Fruit fly (Drosophila melanogaster) whole organism, pupa: ENCODE measurements around the gene CG14326.
A peak's percentile ranks its signal among the peaks of the same experiment; 100 is the strongest.

ENCODE experiments used
- CG10348 ChIP-seq: fragments of 200-800 bp; sonication (Bioruptor generic); IDR thresholded peaks from 2 replicates; pipeline ENCODE4 v1.3.6; 2022; ENCODE audit warnings: missing biosample characterization, missing genetic modification characterization
- CG12605 ChIP-seq: fragments of 200-800 bp; sonication (Bioruptor generic); IDR thresholded peaks from 2 replicates; pipeline ENCODE4 v1.3.6; 2022; ENCODE audit warnings: missing biosample characterization, missing genetic modification characterization
- CG13204 ChIP-seq: fragments of 200-800 bp; sonication (Bioruptor generic); optimal IDR thresholded peaks from 2 replicates; lab custom pipeline; 2018; ENCODE audit warnings: missing biosample characterization, mild to moderate bottlenecking, missing genetic modification characterization, moderate library complexity
- CG14655 ChIP-seq: fragments of 200-800 bp; sonication (Bioruptor generic); optimal IDR thresholded peaks from 3 replicates; lab custom pipeline; 2017; ENCODE audit warnings: mild to moderate bottlenecking, missing biosample characterization, missing genetic modification reagents, missing genetic modification characterization
- CG15710 ChIP-seq: fragments of 200-800 bp; sonication (Bioruptor generic); optimal IDR thresholded peaks from 2 replicates; lab custom pipeline; 2018; ENCODE audit warnings: missing biosample characterization, mild to moderate bottlenecking, missing genetic modification characterization, moderate library complexity
- CG17806 ChIP-seq: fragments of 200-800 bp; sonication (Bioruptor generic); optimal IDR thresholded peaks from 2 replicates; lab custom pipeline; 2018; ENCODE audit warnings: missing biosample characterization, mild to moderate bottlenecking, missing genetic modification characterization, moderate library complexity
- CG32121 ChIP-seq: fragments of 200-800 bp; sonication (Bioruptor generic); IDR thresholded peaks from 2 replicates; pipeline ENCODE4 v1.3.6; 2022; ENCODE audit warnings: missing biosample characterization, missing genetic modification characterization
- CG34367 ChIP-seq: fragments of 200-800 bp; sonication (Bioruptor generic); optimal IDR thresholded peaks from 2 replicates; lab custom pipeline; 2018; ENCODE audit warnings: missing biosample characterization, mild to moderate bottlenecking, missing genetic modification characterization
- CG4496 ChIP-seq: fragments of 200-800 bp; sonication (Bioruptor generic); IDR thresholded peaks from 3 replicates; pipeline ENCODE4 v1.3.6; 2022; ENCODE audit warnings: missing biosample characterization, missing genetic modification characterization
- CG8159 ChIP-seq: fragments of 200-800 bp; sonication (Bioruptor generic); optimal IDR thresholded peaks from 3 replicates; lab custom pipeline; 2018; ENCODE audit warnings: missing biosample characterization, mild to moderate bottlenecking, missing genetic modification characterization, moderate library complexity
- CG8301 ChIP-seq: fragments of 200-800 bp; sonication (Bioruptor generic); optimal IDR thresholded peaks from 2 replicates; lab custom pipeline; 2018; ENCODE audit warnings: missing biosample characterization, mild to moderate bottlenecking, missing genetic modification characterization
- CG9948 ChIP-seq: fragments of 200-800 bp; sonication (Bioruptor generic); optimal IDR thresholded peaks from 2 replicates; lab custom pipeline; 2018; ENCODE audit warnings: missing biosample characterization, mild to moderate bottlenecking, missing genetic modification characterization, moderate library complexity
- D1 ChIP-seq: fragments of 200-800 bp; sonication (Bioruptor generic); optimal IDR thresholded peaks from 2 replicates; lab custom pipeline; 2018; ENCODE audit warnings: missing biosample characterization, mild to moderate bottlenecking, missing genetic modification characterization, moderate library complexity
- EcR ChIP-seq: fragments of 200-800 bp; sonication (Bioruptor generic); optimal IDR thresholded peaks from 3 replicates; lab custom pipeline; 2019; ENCODE audit warnings: missing biosample characterization, missing genetic modification characterization, mild to moderate bottlenecking, moderate library complexity, missing genetic modification reagents
- Ets98B ChIP-seq: fragments of 200-800 bp; sonication (Bioruptor generic); IDR thresholded peaks from 2 replicates; pipeline ENCODE4 v1.3.6; 2022; ENCODE audit warnings: missing biosample characterization, missing genetic modification characterization
- Pif1A ChIP-seq: fragments of 200-800 bp; sonication (Bioruptor generic); optimal IDR thresholded peaks from 3 replicates; lab custom pipeline; 2016; ENCODE audit warnings: missing biosample characterization, missing genetic modification characterization
- Pif1B ChIP-seq: fragments of 200-800 bp; sonication (Bioruptor generic); optimal IDR thresholded peaks from 3 replicates; lab custom pipeline; 2016; ENCODE audit warnings: missing biosample characterization, missing genetic modification characterization
- Snoo ChIP-seq: fragments of 200-800 bp; sonication (Bioruptor generic); optimal IDR thresholded peaks from 3 replicates; lab custom pipeline; 2017; ENCODE audit warnings: missing biosample characterization, mild to moderate bottlenecking, missing genetic modification characterization, inconsistent platforms
- fd96Ca ChIP-seq: fragments of 200-800 bp; sonication (Bioruptor generic); IDR thresholded peaks from 3 replicates; pipeline ENCODE4 v1.3.6; 2022; ENCODE audit warnings: missing biosample characterization, missing genetic modification characterization
- gl ChIP-seq: fragments of 200-800 bp; sonication (Bioruptor generic); optimal IDR thresholded peaks from 2 replicates; lab custom pipeline; 2018; ENCODE audit warnings: missing biosample characterization, mild to moderate bottlenecking, missing genetic modification characterization
- rn ChIP-seq: fragments of 200-800 bp; sonication (Bioruptor generic); IDR thresholded peaks from 2 replicates; pipeline ENCODE4 v1.3.6; 2022; ENCODE audit warnings: missing biosample characterization, missing genetic modification characterization

Gene CG14326

DNA sequence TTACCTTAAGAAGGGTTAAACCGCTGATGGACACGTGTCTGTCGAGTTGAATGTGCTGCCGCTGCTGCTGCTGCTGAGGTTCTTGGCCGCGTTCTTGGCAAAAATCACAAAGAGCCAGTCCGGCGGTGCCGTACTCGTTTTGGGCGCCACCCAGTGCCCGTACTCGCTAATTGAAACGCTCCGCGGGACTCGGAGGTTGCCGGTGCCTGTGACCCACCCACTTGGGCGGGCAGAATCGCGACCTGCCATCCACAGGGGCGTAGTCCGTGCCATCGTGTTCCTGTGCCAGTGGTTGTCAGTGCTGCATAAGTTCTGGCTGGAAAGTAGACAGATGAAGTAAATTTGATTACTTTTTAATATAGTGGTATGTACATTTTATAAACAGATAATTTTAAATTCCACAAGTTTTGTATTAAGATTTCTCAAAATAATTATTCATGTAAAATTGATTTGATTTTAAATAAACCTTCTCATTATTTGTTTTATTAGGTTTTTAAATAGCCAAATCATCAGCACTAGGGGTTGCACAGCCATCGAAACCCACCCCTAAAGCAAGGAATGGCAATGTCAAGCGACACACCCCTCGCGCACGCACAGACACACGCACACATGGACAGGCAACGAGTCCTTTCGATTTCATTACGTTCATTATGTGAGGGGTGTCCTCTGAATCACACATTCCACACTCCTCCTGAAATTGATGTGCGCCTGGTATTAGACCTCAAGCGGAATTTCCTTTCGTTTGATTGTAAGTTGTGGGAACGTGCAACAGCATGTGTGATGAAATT, 13.8 kb upstream of the CG14326 start:
- TF ChIP-seq Pif1A (GFP tag; lab: Kevin White, UChicago) (peak; percentile 4), CG13204 (GFP tag; lab: Kevin White, UChicago) (peak; percentile 66), EcR (peak; percentile 50), CG8159 (tag; lab: Kevin White, UChicago) (peak; percentile 15), CG4496 (0 out of 3 replicates have a peak, but pooled peaks have one; percentile 24), gl (no peak), CG9948 (tag; lab: Kevin White, UChicago) (no peak), CG8301 (no peak)

DNA sequence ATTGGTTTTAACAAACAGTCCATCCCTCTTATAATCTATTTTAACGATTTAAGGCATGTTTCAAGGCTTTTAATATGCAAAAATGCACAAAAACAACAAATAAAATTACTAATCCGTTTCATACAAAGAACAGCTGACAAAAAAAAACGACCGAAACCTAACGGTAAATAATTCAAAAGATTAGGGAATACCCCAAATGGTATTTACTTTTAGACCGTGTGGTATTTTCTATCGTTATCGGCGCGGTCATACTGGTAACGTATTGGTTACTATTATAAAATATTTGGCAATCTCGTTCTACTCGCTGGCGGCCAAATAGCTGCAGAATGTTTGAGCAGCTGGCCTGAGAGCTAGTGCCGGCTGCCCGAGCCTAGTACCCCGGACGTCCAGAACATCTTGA, 13.0 kb upstream of the CG14326 start, which contains the start of gene sll:
Gene sll, plus strand, starts transcription at position 235 of the 400 bp plus-strand sequence.
- TF ChIP-seq CG4496 = peak; percentile 9; the same call in 1 of the 3 replicates
- TF ChIP-seq rn = no peak
- no peak for TF ChIP-seq CG8159 (tag; lab: Kevin White, UChicago)

DNA sequence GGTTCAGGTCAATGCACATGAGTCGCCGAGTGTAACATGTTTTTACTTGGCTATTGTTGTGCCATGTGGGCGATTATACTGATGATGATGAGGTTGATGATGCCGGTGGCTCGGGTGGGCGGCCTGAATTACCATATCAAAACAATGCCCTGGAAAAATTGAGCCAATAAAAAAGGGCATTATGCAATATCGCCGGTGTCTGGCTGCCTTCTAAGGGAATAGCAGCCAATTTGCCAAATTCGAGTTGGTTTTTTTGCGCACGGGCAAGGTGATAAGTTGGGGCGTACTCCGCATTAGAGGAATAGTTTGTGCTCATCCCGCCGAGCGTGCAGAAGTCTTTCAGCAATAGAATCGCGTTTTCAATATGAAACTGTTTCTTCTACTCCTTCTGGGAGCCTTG, 9.8 kb upstream of the CG14326 start, which contains the start of gene CG14329:
Gene CG14329, plus strand, starts transcription at position 301 of the 400 bp plus-strand sequence.
- TF ChIP-seq fd96Ca (GFP tag; lab: Robert Waterston, UW) = no peak
- no peak for TF ChIP-seq CG15710 (tag; lab: Kevin White, UChicago)
- no peak for TF ChIP-seq gl
- no peak for TF ChIP-seq D1 (tag; lab: Kevin White, UChicago)
- no peak for TF ChIP-seq Pif1A (GFP tag; lab: Kevin White, UChicago)
- TF ChIP-seq rn = no peak
- no peak for TF ChIP-seq CG8159 (tag; lab: Kevin White, UChicago)
- TF ChIP-seq CG13204 (GFP tag; lab: Kevin White, UChicago) = no peak
- no peak for TF ChIP-seq CG32121 (GFP tag; lab: Robert Waterston, UW)
- TF ChIP-seq Snoo (tag; lab: Kevin White, UChicago) = no peak
- TF ChIP-seq, all 21 proteins: peak for 0

DNA sequence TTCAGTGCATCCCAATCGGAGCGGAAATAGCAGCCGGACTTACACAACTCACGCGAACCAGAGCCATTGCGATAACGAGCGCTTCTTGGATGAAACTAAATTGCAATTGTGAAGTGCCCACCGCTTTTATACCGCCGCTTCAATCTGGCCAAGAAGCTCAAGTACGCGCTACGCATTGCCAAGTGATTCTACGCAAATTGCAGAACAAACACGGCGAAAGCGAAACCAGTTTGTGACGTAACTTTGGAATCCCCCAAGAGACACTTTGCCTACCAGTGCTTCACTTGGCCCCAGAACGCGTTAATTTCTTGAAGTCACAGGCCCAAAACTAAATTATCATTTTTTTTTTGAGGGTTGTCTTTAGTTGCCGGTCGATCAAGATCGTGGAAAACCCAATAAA, 7.5 kb upstream of the CG14326 start, which contains the start of gene Edg91:
Gene Edg91, minus strand, starts transcription at position 101 of the 400 bp plus-strand sequence.
- TF ChIP-seq CG13204 (GFP tag; lab: Kevin White, UChicago) (no peak), D1 (tag; lab: Kevin White, UChicago) (no peak), CG34367 (no peak), gl (no peak), CG4496 (no peak), Ets98B (no peak), CG10348 (GFP tag; lab: Robert Waterston, UW) (no peak), Pif1B (GFP tag; lab: Kevin White, UChicago) (no peak), CG32121 (GFP tag; lab: Robert Waterston, UW) (no peak), CG14655 (GFP tag; lab: Kevin White, UChicago) (no peak), Pif1A (GFP tag; lab: Kevin White, UChicago) (no peak), CG12605 (no peak)

DNA sequence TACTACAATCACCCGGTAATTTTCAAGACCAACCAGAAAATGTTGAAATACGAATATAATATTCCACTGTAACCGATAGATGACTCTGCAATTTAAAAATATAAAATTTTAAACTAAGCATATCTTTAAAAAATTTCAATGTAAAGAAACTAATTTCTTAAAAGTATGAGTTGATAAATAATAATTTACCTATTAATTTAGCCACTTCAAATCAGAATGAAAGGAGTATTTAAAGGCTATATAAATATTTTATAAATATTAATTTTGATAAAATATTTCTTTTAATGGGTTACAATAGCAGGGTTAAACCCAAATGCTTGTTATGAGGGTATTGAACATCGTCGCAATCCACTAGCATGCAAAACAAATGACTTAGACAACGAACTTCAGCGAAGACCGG, 7.1 kb upstream of the CG14326 start:
- TF ChIP-seq Pif1A (GFP tag; lab: Kevin White, UChicago) = no peak
- no peak for TF ChIP-seq D1 (tag; lab: Kevin White, UChicago)
- TF ChIP-seq CG14655 (GFP tag; lab: Kevin White, UChicago) = no peak
- TF ChIP-seq fd96Ca (GFP tag; lab: Robert Waterston, UW) = no peak
- no peak for TF ChIP-seq gl
- TF ChIP-seq CG9948 (tag; lab: Kevin White, UChicago) = no peak
- no peak for TF ChIP-seq CG15710 (tag; lab: Kevin White, UChicago)
- TF ChIP-seq Snoo (tag; lab: Kevin White, UChicago) = no peak
- TF ChIP-seq CG17806 = no peak
- no peak for TF ChIP-seq CG8301
- TF ChIP-seq Pif1B (GFP tag; lab: Kevin White, UChicago) = no peak
- TF ChIP-seq CG4496 = no peak
- no peak for TF ChIP-seq EcR
- TF ChIP-seq CG8159 (tag; lab: Kevin White, UChicago) = no peak
- TF ChIP-seq CG10348 (GFP tag; lab: Robert Waterston, UW) = no peak
- no peak for TF ChIP-seq rn
- TF ChIP-seq CG12605 = no peak
- TF ChIP-seq Ets98B = no peak
- no peak for TF ChIP-seq CG13204 (GFP tag; lab: Kevin White, UChicago)
- TF ChIP-seq CG34367 = no peak

DNA sequence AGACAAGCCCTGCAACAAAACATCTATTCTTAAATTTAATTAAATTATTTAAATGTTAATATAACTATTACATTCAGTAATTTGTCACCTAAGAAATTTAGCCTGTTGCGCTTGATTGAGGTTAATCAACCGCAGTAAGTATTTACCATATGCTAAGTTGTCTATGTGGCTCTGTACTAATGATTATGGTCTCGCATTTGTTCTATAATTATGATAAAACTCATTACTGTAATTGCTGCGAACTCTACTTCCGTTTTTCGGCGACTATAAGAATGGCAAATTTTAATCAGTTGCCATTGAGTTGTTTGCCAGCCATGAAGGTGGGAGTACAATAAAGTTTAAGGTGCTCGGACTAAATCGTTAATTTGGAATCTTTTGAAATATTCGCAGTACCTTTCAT, 6.3 kb upstream of the CG14326 start, which contains the start of gene CG34281:
Gene CG34281, plus strand, starts transcription at position 301 of the 400 bp plus-strand sequence.
- TF ChIP-seq EcR (no peak), Ets98B (no peak), Pif1A (GFP tag; lab: Kevin White, UChicago) (no peak), CG34367 (no peak), CG9948 (tag; lab: Kevin White, UChicago) (no peak), CG13204 (GFP tag; lab: Kevin White, UChicago) (no peak), Pif1B (GFP tag; lab: Kevin White, UChicago) (no peak), CG15710 (tag; lab: Kevin White, UChicago) (no peak), gl (no peak), fd96Ca (GFP tag; lab: Robert Waterston, UW) (no peak), CG8159 (tag; lab: Kevin White, UChicago) (no peak), CG4496 (no peak), rn (no peak), D1 (tag; lab: Kevin White, UChicago) (no peak)
- TF ChIP-seq, all 21 proteins: peak for 0
